Fruit fly (Drosophila melanogaster): ENCODE measurements around the gene PTPMT1.

dm6 chr3R:23725711-23726349 lies 32.3 kb upstream of the PTPMT1 start:
- TF ChIP-seq psq (optimal IDR thresholded peaks at IDR 0.05) (no peak), pan (optimal IDR thresholded peaks at IDR 0.05) (no peak)

All from whole organism.